Worm (Caenorhabditis elegans) whole organism, L4/young adult: Measurements from ENCODE around the gene mel-28.

Source experiments
- dao-5 ChIP-seq: sonication (generic microtip); optimal IDR thresholded peaks from 2 replicates; lab custom pipeline; 2016; ENCODE audit warnings: missing genotype, missing genetic modification characterization, moderate library complexity, missing compliant biosample characterization
- him-1 ChIP-seq: sonication (generic microtip); optimal IDR thresholded peaks from 2 replicates; lab custom pipeline; 2016; ENCODE audit warnings: missing genotype, missing genetic modification reagents, missing genetic modification characterization, missing compliant biosample characterization

DNA sequence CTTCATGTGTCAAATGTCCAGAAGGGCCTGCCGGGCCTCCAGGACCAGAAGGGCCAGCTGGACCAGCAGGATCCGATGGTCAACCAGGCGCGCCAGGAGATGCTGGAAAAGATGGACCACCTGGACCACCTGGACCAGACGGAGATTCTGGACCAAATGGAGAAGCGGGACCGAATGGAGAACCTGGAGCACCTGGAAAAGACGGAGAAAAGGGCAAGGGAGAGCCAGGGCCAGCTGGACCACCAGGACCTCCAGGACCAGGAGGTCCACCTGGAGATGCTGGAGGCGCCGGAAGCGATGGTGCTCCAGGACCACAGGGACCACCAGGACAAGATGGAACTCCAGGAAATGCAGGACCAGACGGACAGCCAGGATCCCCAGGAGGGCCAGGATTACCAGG is 37.2 kb upstream of the mel-28 start:
- TF ChIP-seq him-1 (tag; lab: Kevin White, UChicago) = no peak
- TF ChIP-seq dao-5 = no peak
